Worm (Caenorhabditis elegans) whole organism, late embryonic: ENCODE results near the gene nhr-98.

Experiments used
- ceh-18 ChIP-seq: sonication (generic microtip); optimal IDR thresholded peaks from 2 replicates; lab custom pipeline; 2016; ENCODE audit warnings: missing genetic modification characterization, missing compliant biosample characterization
- ceh-30 ChIP-seq: fragments of 150-350 bp; optimal IDR thresholded peaks from 2 replicates; lab custom pipeline; 2014; ENCODE audit warnings: missing biosample characterization, missing genetic modification characterization
- elt-2 ChIP-seq: sonication (generic microtip); optimal IDR thresholded peaks from 2 replicates; lab custom pipeline; 2016; ENCODE audit warnings: missing genetic modification reagents, missing genetic modification characterization, missing compliant biosample characterization
- fkh-10 ChIP-seq: fragments of 150-350 bp; optimal IDR thresholded peaks from 2 replicates; lab custom pipeline; 2014; ENCODE audit warnings: missing biosample characterization, missing genetic modification reagents, missing genetic modification characterization
- lin-11 ChIP-seq: fragments of 200-800 bp; sonication (Bioruptor generic); optimal IDR thresholded peaks from 2 replicates; lab custom pipeline; 2018; ENCODE audit warnings: mild to moderate bottlenecking, missing genetic modification characterization, missing compliant biosample characterization

ce11 chrV:505191-505590 is 51.5 kb downstream of the nhr-98 start, which contains the start of gene srlf-19:
- no peak for TF ChIP-seq elt-2 (tag; lab: Kevin White, UChicago)
- TF ChIP-seq lin-11, result no peak
- no peak for TF ChIP-seq fkh-10
- no peak for TF ChIP-seq ceh-30 (tag; lab: Kevin White, UChicago)
- TF ChIP-seq ceh-18 (tag; lab: Kevin White, UChicago), result no peak
